Worm (Caenorhabditis elegans) whole organism, L4 larva: Measurements from ENCODE around the gene F52G2.3.

Experiments
- F49E8.2 ChIP-seq: sonication (generic microtip); optimal IDR thresholded peaks from 2 replicates; lab custom pipeline; 2016; ENCODE audit warnings: missing compliant biosample characterization, mild to moderate bottlenecking, missing genetic modification characterization, borderline replicate concordance
- T20F7.1 ChIP-seq: fragments of 200-800 bp; sonication (Bioruptor generic); optimal IDR thresholded peaks from 2 replicates; lab custom pipeline; 2018; ENCODE audit warnings: mild to moderate bottlenecking, missing genetic modification characterization, missing compliant biosample characterization
- Y48G9A.11 ChIP-seq: fragments of 200-800 bp; sonication (Bioruptor generic); IDR thresholded peaks from 2 replicates; pipeline ENCODE4 v1.3.6; 2022; ENCODE audit warnings: missing genetic modification reagents, missing genetic modification characterization, missing compliant biosample characterization
- Y5F2A.4 ChIP-seq: fragments of 200-800 bp; sonication (Bioruptor generic); optimal IDR thresholded peaks from 2 replicates; lab custom pipeline; 2018; ENCODE audit warnings: mild to moderate bottlenecking, missing genetic modification characterization, missing compliant biosample characterization
- ZK546.5 ChIP-seq, 2 experiments: sonication (generic microtip); optimal IDR thresholded peaks; 2 replicates each; lab custom pipeline; 2017; ENCODE audit warnings: missing biosample characterization in 2 of 2, missing genetic modification characterization in 2 of 2
- aha-1 ChIP-seq: fragments of 150-350 bp; peaks from one replicate; lab custom pipeline; 2014; ENCODE audit warnings: missing biosample characterization, missing genetic modification characterization
- arid-1 ChIP-seq: fragments of 200-800 bp; sonication (Bioruptor generic); conservative IDR thresholded peaks from 2 replicates; pipeline ENCODE4 v1.3.6; 2022; ENCODE audit warnings: missing genetic modification reagents, missing genetic modification characterization, missing compliant biosample characterization
- ceh-82 ChIP-seq: sonication (generic microtip); optimal IDR thresholded peaks from 2 replicates; lab custom pipeline; 2017; ENCODE audit warnings: missing biosample characterization, missing genetic modification characterization
- daf-16 ChIP-seq, 3 experiments: sonication (generic microtip); optimal IDR thresholded peaks; 2 replicates each; lab custom pipeline; 2016 to 2017; ENCODE audit warnings: missing genetic modification characterization in 3 of 3, missing genetic modification reagents in 3 of 3, mild to moderate bottlenecking in 2 of 3, missing compliant biosample characterization in 2 of 3, missing biosample characterization in 1 of 3, moderate library complexity in 1 of 3
- hlh-30 ChIP-seq: sonication (generic microtip); optimal IDR thresholded peaks from 2 replicates; lab custom pipeline; 2017; ENCODE audit warnings: antibody characterized with exemption, mild to moderate bottlenecking, missing genetic modification characterization, missing compliant biosample characterization; ENCODE audit not compliant: insufficient read depth
- lin-13 ChIP-seq: fragments of 150-350 bp; optimal IDR thresholded peaks from 2 replicates; lab custom pipeline; 2014; ENCODE audit warnings: missing biosample characterization, missing genetic modification reagents, missing genetic modification characterization
- lin-15B ChIP-seq: fragments of 150-350 bp; sonication (generic microtip); optimal IDR thresholded peaks from 3 replicates; lab custom pipeline; 2014; ENCODE audit warnings: missing biosample characterization, missing genetic modification characterization
- lin-29 ChIP-seq: fragments of 200-800 bp; sonication (Bioruptor generic); IDR thresholded peaks from 2 replicates; pipeline ENCODE4 v1.3.6; 2022; ENCODE audit warnings: missing genetic modification reagents, missing genetic modification characterization, missing compliant biosample characterization
- lin-38 ChIP-seq: fragments of 200-800 bp; sonication (Bioruptor generic); IDR thresholded peaks from 2 replicates; pipeline ENCODE4 v1.3.6; 2022; ENCODE audit warnings: missing genetic modification reagents, missing genetic modification characterization, missing compliant biosample characterization
- lin-39 ChIP-seq: fragments of 150-350 bp; optimal IDR thresholded peaks from 2 replicates; lab custom pipeline; 2014; ENCODE audit warnings: missing biosample characterization, missing genetic modification reagents, missing genetic modification characterization
- mep-1 ChIP-seq: fragments of 150-350 bp; sonication (generic microtip); optimal IDR thresholded peaks from 3 replicates; lab custom pipeline; 2014; ENCODE audit warnings: missing biosample characterization, missing genetic modification characterization
- mxl-2 ChIP-seq: fragments of 200-800 bp; sonication (Bioruptor generic); conservative IDR thresholded peaks from 2 replicates; pipeline ENCODE4 v1.3.6; 2022; ENCODE audit warnings: missing genetic modification reagents, missing genetic modification characterization, missing compliant biosample characterization
- nhr-41 ChIP-seq: fragments of 200-800 bp; sonication (Bioruptor generic); IDR thresholded peaks from 2 replicates; pipeline ENCODE4 v1.3.6; 2022; ENCODE audit warnings: missing genetic modification reagents, missing genetic modification characterization, missing compliant biosample characterization
- nhr-6 ChIP-seq: fragments of 150-350 bp; optimal IDR thresholded peaks from 2 replicates; lab custom pipeline; 2014; ENCODE audit warnings: missing biosample characterization, missing genetic modification characterization
- nhr-76 ChIP-seq: fragments of 150-350 bp; optimal IDR thresholded peaks from 2 replicates; lab custom pipeline; 2014; ENCODE audit warnings: missing biosample characterization, missing genetic modification characterization
- nhr-77 ChIP-seq: fragments of 150-350 bp; optimal IDR thresholded peaks from 2 replicates; lab custom pipeline; 2014; ENCODE audit warnings: missing biosample characterization, missing genetic modification characterization
- pha-4 ChIP-seq, 2 experiments: fragments of 150-350 bp in 1 of 2; fragments of 200-800 bp in 1 of 2; sonication (Bioruptor generic) in 1 of 2; IDR thresholded peaks in 1 of 2; optimal IDR thresholded peaks in 1 of 2; 2 replicates each; pipeline versions ENCODE4 v1.3.6 to Lab custom; 2014 to 2022; ENCODE audit warnings: missing genetic modification characterization in 2 of 2, missing genetic modification reagents in 2 of 2, missing biosample characterization in 1 of 2, missing compliant biosample characterization in 1 of 2
- saeg-2 ChIP-seq: fragments of 200-800 bp; sonication (Bioruptor generic); IDR thresholded peaks from 2 replicates; pipeline ENCODE4 v1.3.6; 2022; ENCODE audit warnings: missing genetic modification reagents, missing genetic modification characterization, missing compliant biosample characterization
- snpc-1.2 ChIP-seq: fragments of 200-800 bp; sonication (Bioruptor generic); IDR thresholded peaks from 2 replicates; pipeline ENCODE4 v1.3.6; 2022; ENCODE audit warnings: missing genetic modification reagents, missing genetic modification characterization, missing compliant biosample characterization
- snpc-4 ChIP-seq: fragments of 150-350 bp; optimal IDR thresholded peaks from 2 replicates; lab custom pipeline; 2014; ENCODE audit warnings: missing biosample characterization, missing genetic modification characterization
- spr-3 ChIP-seq: fragments of 200-800 bp; sonication (Bioruptor generic); optimal IDR thresholded peaks from 2 replicates; lab custom pipeline; 2018; ENCODE audit warnings: mild to moderate bottlenecking, missing genetic modification characterization, missing compliant biosample characterization
- tra-1 ChIP-seq: fragments of 200-800 bp; sonication (Bioruptor generic); IDR thresholded peaks from 2 replicates; pipeline ENCODE4 v1.3.6; 2022; ENCODE audit warnings: missing genetic modification reagents, missing genetic modification characterization, missing compliant biosample characterization
- unc-130 ChIP-seq: sonication (generic microtip); optimal IDR thresholded peaks from 2 replicates; lab custom pipeline; 2016; ENCODE audit warnings: missing genetic modification reagents, missing genetic modification characterization, missing compliant biosample characterization
- unc-62 ChIP-seq, 3 experiments: fragments of 150-350 bp in 1 of 3; sonication (generic microtip); optimal IDR thresholded peaks in 2 of 3; peaks in 1 of 3; 1 replicate in 1 of 3; 2 replicates in 2 of 3; lab custom pipeline; 2014 to 2017; ENCODE audit warnings: missing biosample characterization in 3 of 3, missing genetic modification characterization in 3 of 3, missing genetic modification reagents in 3 of 3, missing genotype in 1 of 3
- vab-7 ChIP-seq: fragments of 200-800 bp; sonication (Bioruptor generic); IDR thresholded peaks from 2 replicates; pipeline ENCODE4 v1.3.6; 2022; ENCODE audit warnings: missing genetic modification reagents, missing genetic modification characterization, missing compliant biosample characterization
- zag-1 ChIP-seq: fragments of 150-350 bp; optimal IDR thresholded peaks from 2 replicates; lab custom pipeline; 2014; ENCODE audit warnings: missing biosample characterization, missing genetic modification characterization
- zfp-2 ChIP-seq: sonication (generic microtip); optimal IDR thresholded peaks from 2 replicates; lab custom pipeline; 2016; ENCODE audit warnings: mild to moderate bottlenecking, missing genetic modification characterization, missing compliant biosample characterization
- zip-11 ChIP-seq: fragments of 200-800 bp; sonication (Bioruptor generic); IDR thresholded peaks from 2 replicates; pipeline ENCODE4 v1.3.6; 2022; ENCODE audit warnings: missing genetic modification characterization, missing compliant biosample characterization
- ztf-7 ChIP-seq: fragments of 150-350 bp; optimal IDR thresholded peaks from 2 replicates; lab custom pipeline; 2014; ENCODE audit warnings: missing biosample characterization, missing genetic modification characterization

Gene F52G2.3

ce11 chrIV:13513010-13513409, 35.0 kb downstream of the F52G2.3 start:
- TF ChIP-seq snpc-1.2 (GFP tag; lab: Robert Waterston, UW): peak; percentile 53; the same call in 1 of the 2 replicates
- peak in 1 of 2 experiments; percentile 23 for TF ChIP-seq unc-62 (GFP tag; optimal IDR thresholded peaks at IDR 0.05 in 1 of 2; lab: Kevin White, UChicago)
- no peak for TF ChIP-seq unc-62 (tag; optimal IDR thresholded peaks at IDR 0.05; lab: Kevin White, UChicago)
- peak; percentile 76 for TF ChIP-seq aha-1 (tag; lab: Kevin White, UChicago)
- TF ChIP-seq daf-16 (GFP tag; optimal IDR thresholded peaks at IDR 0.05; lab: Kevin White, UChicago): no peak
- TF ChIP-seq daf-16 (tag; optimal IDR thresholded peaks at IDR 0.05; lab: Kevin White, UChicago): peak; percentile 23
- no peak for TF ChIP-seq Y5F2A.4 (GFP tag; lab: Kevin White, UChicago)
- TF ChIP-seq nhr-76 (tag; lab: Kevin White, UChicago): no peak
- TF ChIP-seq arid-1 (GFP tag; lab: Robert Waterston, UW): 0 out of 2 replicates have a peak, but pooled peaks have one; percentile 16
- 0 out of 2 replicates have a peak, but pooled peaks have one; percentile 31 for TF ChIP-seq pha-4 (GFP tag; IDR thresholded peaks at IDR 0.05; lab: Robert Waterston, UW)
- no peak for TF ChIP-seq pha-4 (tag; optimal IDR thresholded peaks at IDR 0.05; lab: Kevin White, UChicago)
- no peak for TF ChIP-seq lin-15B (tag; lab: Kevin White, UChicago)

ce11 chrIV:13512112-13512569, 35.9 kb downstream of the F52G2.3 start, which contains the start of gene puf-3:
TSS of gene puf-3 (minus strand) at chrIV:13512162.
- TF ChIP-seq zfp-2: no peak
- TF ChIP-seq tra-1 (GFP tag; lab: Robert Waterston, UW): no peak
- TF ChIP-seq snpc-4 (tag; lab: Kevin White, UChicago): no peak
- TF ChIP-seq ZK546.5 (tag; optimal IDR thresholded peaks at IDR 0.05; lab: Kevin White, UChicago): no peak
- peak; percentile 86 for TF ChIP-seq F49E8.2 (tag; lab: Kevin White, UChicago)
- no peak for TF ChIP-seq zip-11
- TF ChIP-seq daf-16 (GFP tag; optimal IDR thresholded peaks at IDR 0.05; lab: Kevin White, UChicago): no peak
- TF ChIP-seq daf-16 (tag; optimal IDR thresholded peaks at IDR 0.05; lab: Kevin White, UChicago): no peak
- no peak for TF ChIP-seq vab-7 (GFP tag; lab: Robert Waterston, UW)
- TF ChIP-seq zag-1: no peak
- no peak for TF ChIP-seq nhr-77 (tag; lab: Kevin White, UChicago)
- TF ChIP-seq unc-130 (GFP tag; lab: Kevin White, UChicago): peak; percentile 63
- no peak for TF ChIP-seq hlh-30 (tag; lab: Kevin White, UChicago)
- no peak for TF ChIP-seq spr-3 (GFP tag; lab: Kevin White, UChicago)
- TF ChIP-seq T20F7.1 (GFP tag; lab: Kevin White, UChicago): no peak
- TF ChIP-seq saeg-2: no peak
- no peak for TF ChIP-seq ztf-7 (tag; lab: Kevin White, UChicago)
- peak; percentile 46; the same call in 1 of the 2 replicates for TF ChIP-seq Y48G9A.11
- TF ChIP-seq nhr-6 (tag; lab: Kevin White, UChicago): no peak
- TF ChIP-seq arid-1 (GFP tag; lab: Robert Waterston, UW): no peak
- TF ChIP-seq mep-1: no peak
- TF ChIP-seq lin-38 (GFP tag; lab: Robert Waterston, UW): peak; percentile 69
- no peak for TF ChIP-seq nhr-41 (GFP tag; lab: Robert Waterston, UW)
- peak; percentile 94 for TF ChIP-seq snpc-1.2 (GFP tag; lab: Robert Waterston, UW)
- TF ChIP-seq ceh-82 (tag; lab: Kevin White, UChicago): no peak
- TF ChIP-seq, all 104 proteins: peak for 5

DNA sequence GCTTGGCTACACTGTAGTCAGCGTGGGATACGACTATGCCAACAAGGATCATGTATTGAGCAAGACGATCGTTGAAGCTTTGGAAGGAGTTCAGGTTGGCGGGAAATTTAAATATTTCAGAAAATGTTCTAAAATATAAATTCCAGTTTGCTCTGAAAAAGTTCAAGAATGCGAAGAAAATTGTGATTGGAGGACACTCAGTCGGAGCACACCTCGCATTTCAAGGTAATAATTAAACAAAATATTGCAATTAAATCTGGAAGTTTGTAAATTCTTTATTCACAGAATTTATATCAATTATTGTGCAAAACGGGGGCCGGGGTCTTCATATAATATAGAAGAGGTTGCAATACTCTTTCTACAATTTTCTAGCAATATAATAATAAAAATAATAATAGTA, 38.0 kb downstream of the F52G2.3 start:
- no peak for TF ChIP-seq Y48G9A.11
- TF ChIP-seq unc-130 (GFP tag; lab: Kevin White, UChicago): peak; percentile 31
- no peak for TF ChIP-seq lin-39
- TF ChIP-seq mxl-2 (GFP tag; lab: Robert Waterston, UW): no peak
- TF ChIP-seq F49E8.2 (tag; lab: Kevin White, UChicago): peak; percentile 10
- no peak for TF ChIP-seq lin-29 (GFP tag; lab: Robert Waterston, UW)
- TF ChIP-seq zfp-2: no peak
- TF ChIP-seq lin-38 (GFP tag; lab: Robert Waterston, UW): peak; percentile 58; the same call in 1 of the 2 replicates
- TF ChIP-seq lin-13 (GFP tag; lab: Kevin White, UChicago): no peak
- TF ChIP-seq snpc-1.2 (GFP tag; lab: Robert Waterston, UW): peak; percentile 66; the same call in 1 of the 2 replicates
- TF ChIP-seq pha-4 (GFP tag; IDR thresholded peaks at IDR 0.05; lab: Robert Waterston, UW): peak; percentile 31; the same call in 1 of the 2 replicates
- no peak for TF ChIP-seq pha-4 (tag; optimal IDR thresholded peaks at IDR 0.05; lab: Kevin White, UChicago)
